Fruit fly (Drosophila melanogaster): Measurements from ENCODE around the gene cv-c.

DNA sequence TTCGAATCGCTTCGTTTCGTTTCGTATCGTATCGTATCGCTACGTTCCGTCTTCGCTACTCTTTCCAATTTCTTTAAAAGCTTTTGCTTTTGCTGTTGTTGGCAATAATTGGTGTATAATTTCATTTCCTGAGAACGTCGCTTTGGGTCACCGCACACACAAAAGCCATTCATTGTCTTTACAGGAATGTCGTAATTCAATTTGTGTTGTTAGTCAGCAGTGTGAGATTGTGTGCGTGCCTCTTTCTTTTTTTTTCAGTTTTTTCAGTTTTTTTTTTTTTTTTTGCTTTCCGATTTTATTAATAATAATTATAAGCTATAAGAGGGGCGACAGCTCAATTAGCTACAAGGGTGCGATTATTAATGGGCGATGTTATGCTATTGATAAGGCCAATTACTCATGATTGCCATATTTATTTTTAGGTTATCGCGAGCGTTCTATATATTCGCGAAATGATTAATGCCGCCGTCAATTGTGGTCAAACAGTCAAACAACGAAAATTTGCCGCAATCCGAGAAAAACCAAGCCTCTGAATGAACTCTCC lies 110.3 kb downstream of the cv-c start:
- no peak for TF ChIP-seq CG8478 (optimal IDR thresholded peaks at IDR 0.05)
- no peak for TF ChIP-seq usp (GFP tag; optimal IDR thresholded peaks at IDR 0.05)
- TF ChIP-seq EcR (GFP tag; optimal IDR thresholded peaks at IDR 0.05): no peak
- TF ChIP-seq psq (optimal IDR thresholded peaks at IDR 0.05): no peak
- TF ChIP-seq Dll (optimal IDR thresholded peaks at IDR 0.05): no peak
- TF ChIP-seq pan (optimal IDR thresholded peaks at IDR 0.05): no peak

All from whole organism.